Worm (Caenorhabditis elegans) whole organism, midembryonic: Measurements from ENCODE around the gene mlk-1.

Experiments
- T22C8.4 ChIP-seq: fragments of 200-800 bp; sonication (Bioruptor generic); IDR thresholded peaks from 2 replicates; pipeline ENCODE4 v1.3.6; 2022; ENCODE audit warnings: missing genetic modification characterization, missing compliant biosample characterization
- cog-1 ChIP-seq: sonication (generic microtip); optimal IDR thresholded peaks from 2 replicates; lab custom pipeline; 2016; ENCODE audit warnings: missing genetic modification characterization, missing compliant biosample characterization
- flt-1 ChIP-seq: fragments of 200-800 bp; sonication (Bioruptor generic); IDR thresholded peaks from 2 replicates; pipeline ENCODE4 v1.3.6; 2022; ENCODE audit warnings: missing genetic modification characterization, missing compliant biosample characterization
- klf-2 ChIP-seq: fragments of 200-800 bp; sonication (Bioruptor generic); conservative IDR thresholded peaks from 2 replicates; pipeline ENCODE4 v1.3.6; 2022; ENCODE audit warnings: missing genetic modification reagents, missing genetic modification characterization, missing compliant biosample characterization
- med-1 ChIP-seq: sonication (generic microtip); optimal IDR thresholded peaks from 2 replicates; lab custom pipeline; 2017; ENCODE audit warnings: missing genetic modification characterization, mild to moderate bottlenecking, missing compliant biosample characterization, antibody characterized with exemption, missing genetic modification reagents; ENCODE audit not compliant: insufficient read depth
- ref-1 ChIP-seq: fragments of 200-800 bp; sonication (Bioruptor generic); conservative IDR thresholded peaks from 2 replicates; pipeline ENCODE4 v1.3.6; 2022; ENCODE audit warnings: missing genetic modification reagents, missing genetic modification characterization, missing compliant biosample characterization
- tab-1 ChIP-seq: fragments of 200-800 bp; sonication (Bioruptor generic); IDR thresholded peaks from 2 replicates; pipeline ENCODE4 v1.3.6; 2022; ENCODE audit warnings: missing genetic modification characterization, missing compliant biosample characterization
- ztf-23 ChIP-seq: fragments of 200-800 bp; sonication (Bioruptor generic); IDR thresholded peaks from 2 replicates; pipeline ENCODE4 v1.3.6; 2022; ENCODE audit warnings: missing genetic modification reagents, missing genetic modification characterization, missing compliant biosample characterization
- ztf-29 ChIP-seq: fragments of 200-800 bp; sonication (Bioruptor generic); IDR thresholded peaks from 2 replicates; pipeline ENCODE4 v1.3.6; 2022; ENCODE audit warnings: missing genetic modification reagents, missing genetic modification characterization, missing compliant biosample characterization

Gene mlk-1

DNA sequence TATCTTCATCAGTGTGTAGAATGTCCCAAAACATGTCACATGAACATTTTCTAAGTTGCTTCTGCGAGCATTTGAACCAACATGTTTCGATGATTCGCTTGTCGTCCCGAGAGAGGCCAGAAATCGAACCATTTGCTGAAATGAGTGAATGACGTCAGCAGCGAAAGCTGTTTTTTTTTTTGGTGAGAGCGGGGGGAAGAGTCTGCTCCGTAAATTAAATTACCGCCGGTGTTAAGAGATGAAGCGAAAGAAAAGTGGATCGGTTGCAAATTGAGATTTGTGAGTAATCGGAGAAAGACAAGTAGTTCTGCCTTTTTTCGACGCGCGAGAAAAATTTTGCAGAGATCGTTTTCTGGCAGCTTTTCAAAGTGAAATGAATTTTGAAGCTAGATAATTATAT, 23.7 kb upstream of the mlk-1 start:
- TF ChIP-seq cog-1 (no peak), ztf-29 (no peak), T22C8.4 (GFP tag; lab: Robert Waterston, UW) (no peak), med-1 (GFP tag; lab: Kevin White, UChicago) (no peak), ref-1 (GFP tag; lab: Robert Waterston, UW) (no peak), flt-1 (GFP tag; lab: Robert Waterston, UW) (no peak), ztf-23 (GFP tag; lab: Robert Waterston, UW) (no peak), klf-2 (GFP tag; lab: Robert Waterston, UW) (no peak), tab-1 (GFP tag; lab: Robert Waterston, UW) (no peak)

DNA sequence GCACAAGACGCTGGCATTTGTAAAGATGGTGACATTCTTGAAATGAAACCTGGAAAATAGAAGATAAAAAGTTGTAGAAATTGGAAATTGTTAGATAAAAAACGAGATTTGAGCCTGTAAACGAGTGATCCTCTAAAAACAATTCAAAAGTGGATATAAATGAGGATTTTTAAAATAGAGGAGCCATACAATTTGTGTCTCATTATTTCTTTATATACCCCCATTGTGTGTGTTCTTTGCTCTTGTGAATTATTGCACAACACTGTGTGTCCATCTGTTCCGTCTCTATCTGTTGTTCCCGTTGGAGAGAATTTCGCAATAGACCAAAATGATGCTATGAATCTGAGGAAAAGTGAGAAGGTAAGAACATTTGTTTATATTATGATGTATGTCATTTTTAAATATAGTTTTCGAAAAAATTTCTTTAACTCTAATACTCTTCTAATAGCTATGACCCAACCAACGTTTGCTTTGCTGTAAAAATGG, 22.4 kb upstream of the mlk-1 start, which contains the start of gene Y58A7A.5:
TSS of gene Y58A7A.5 (minus strand) at position 51 of the 486 bp plus-strand sequence.
- TF ChIP-seq ref-1 (GFP tag; lab: Robert Waterston, UW): no peak
- no peak for TF ChIP-seq cog-1
- TF ChIP-seq klf-2 (GFP tag; lab: Robert Waterston, UW): no peak
- no peak for TF ChIP-seq ztf-23 (GFP tag; lab: Robert Waterston, UW)
- TF ChIP-seq ztf-29: no peak
- no peak for TF ChIP-seq T22C8.4 (GFP tag; lab: Robert Waterston, UW)

DNA sequence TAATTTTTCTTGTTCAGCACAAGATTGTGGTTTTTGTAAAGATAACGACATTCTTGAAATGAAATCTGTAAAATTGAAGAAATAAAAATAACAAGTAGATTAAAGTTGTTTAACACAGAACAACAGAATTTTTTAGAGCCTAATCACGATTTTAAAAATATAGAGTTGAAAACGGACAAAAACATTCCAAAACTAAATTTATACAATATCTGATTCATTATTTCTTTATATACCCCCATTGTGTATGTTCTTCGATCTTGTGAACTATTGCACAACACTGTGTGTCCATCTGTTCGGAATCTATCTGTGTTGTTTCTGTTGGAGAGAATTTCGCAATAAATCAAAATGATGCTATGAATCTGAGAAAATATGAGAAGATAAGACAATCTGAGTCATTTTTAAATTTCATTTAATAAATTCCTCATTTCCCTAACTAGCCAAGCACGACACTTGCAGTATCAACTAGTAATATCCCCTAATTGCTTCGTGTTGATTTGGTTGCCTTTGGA, 20.4 kb upstream of the mlk-1 start, which contains the start of gene Y58A7A.4:
TSS of gene Y58A7A.4 (minus strand) at position 51 of the 509 bp plus-strand sequence.
- no peak for TF ChIP-seq ztf-23 (GFP tag; lab: Robert Waterston, UW)
- TF ChIP-seq ztf-29: no peak
- TF ChIP-seq ref-1 (GFP tag; lab: Robert Waterston, UW): no peak
- no peak for TF ChIP-seq klf-2 (GFP tag; lab: Robert Waterston, UW)
- no peak for TF ChIP-seq med-1 (GFP tag; lab: Kevin White, UChicago)
- TF ChIP-seq flt-1 (GFP tag; lab: Robert Waterston, UW): no peak
- no peak for TF ChIP-seq tab-1 (GFP tag; lab: Robert Waterston, UW)
- TF ChIP-seq cog-1: no peak
- TF ChIP-seq T22C8.4 (GFP tag; lab: Robert Waterston, UW): no peak

DNA sequence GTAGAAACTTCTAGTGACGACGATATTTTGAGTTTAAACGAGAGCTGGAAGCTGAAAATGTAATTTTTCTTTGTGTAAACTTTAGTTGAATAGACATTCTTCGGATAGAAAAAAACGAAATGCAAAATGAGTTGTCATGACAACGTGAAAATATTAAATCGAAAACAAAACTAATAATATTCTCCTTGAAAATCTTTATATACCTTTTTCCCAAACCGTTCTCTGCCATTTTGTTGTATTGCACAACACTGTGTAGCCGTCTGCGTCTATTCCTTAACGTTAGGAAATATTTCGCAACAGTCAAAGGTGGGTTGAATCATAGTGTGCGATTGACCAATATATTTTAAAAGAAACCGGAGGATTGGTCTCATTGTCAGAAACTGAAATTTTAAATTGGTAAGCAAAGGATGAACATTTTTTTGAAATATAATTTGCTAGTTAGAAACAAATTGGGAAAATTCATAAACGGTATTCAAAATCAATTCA, 16.3 kb upstream of the mlk-1 start, which contains the start of gene Y58A7A.3:
TSS of gene Y58A7A.3 (minus strand) at position 51 of the 486 bp plus-strand sequence.
- TF ChIP-seq cog-1: no peak

DNA sequence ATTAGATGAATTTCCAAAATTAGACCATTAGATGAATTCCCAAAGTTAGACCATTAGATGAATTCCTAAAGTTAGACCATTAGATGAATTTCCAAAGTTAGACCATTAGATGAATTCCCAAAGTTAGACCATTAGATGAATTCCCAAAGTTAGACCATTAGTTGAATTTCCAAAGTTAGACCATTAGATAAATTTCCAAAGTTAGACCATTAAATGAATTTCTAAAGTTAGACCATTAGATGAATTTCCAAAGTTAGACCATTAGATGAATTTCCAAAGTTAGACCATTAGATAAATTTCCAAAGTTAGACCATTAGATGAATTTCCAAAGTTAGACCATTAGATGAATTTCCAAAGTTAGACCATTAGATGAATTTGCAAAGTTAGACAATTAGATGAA, 10.7 kb upstream of the mlk-1 start:
- TF ChIP-seq flt-1 (GFP tag; lab: Robert Waterston, UW) (peak; percentile 68; the same call in 1 of the 2 replicates), klf-2 (GFP tag; lab: Robert Waterston, UW) (peak; percentile 89), ztf-23 (GFP tag; lab: Robert Waterston, UW) (peak; percentile 95), ref-1 (GFP tag; lab: Robert Waterston, UW) (peak; percentile 90), tab-1 (GFP tag; lab: Robert Waterston, UW) (peak; percentile 82; the same call in 1 of the 2 replicates)

DNA sequence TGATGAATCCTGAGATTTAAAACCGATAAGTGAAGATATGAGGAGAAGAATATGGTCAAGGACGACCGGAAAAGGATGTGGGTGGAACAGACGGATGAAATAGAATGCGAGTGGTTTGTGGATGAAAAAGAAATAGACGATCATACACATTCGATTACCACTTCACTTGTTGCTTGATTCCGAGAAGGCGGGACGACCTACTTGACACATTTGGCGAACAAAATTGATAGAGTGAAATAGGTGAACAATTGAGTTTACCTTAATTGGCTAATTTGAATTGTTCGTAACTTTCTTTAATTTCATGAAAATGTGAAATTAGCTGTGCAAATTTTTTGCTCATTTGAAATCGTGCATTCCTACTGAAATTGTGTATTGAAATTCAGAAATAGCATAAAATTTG, 7.5 kb upstream of the mlk-1 start, which contains the start of gene Y58A7A.2:
TSS of gene Y58A7A.2 (minus strand) at position 101 of the 400 bp plus-strand sequence.
- TF ChIP-seq med-1 (GFP tag; lab: Kevin White, UChicago) (no peak), cog-1 (no peak), ztf-29 (no peak), ztf-23 (GFP tag; lab: Robert Waterston, UW) (no peak), flt-1 (GFP tag; lab: Robert Waterston, UW) (no peak), ref-1 (GFP tag; lab: Robert Waterston, UW) (no peak), tab-1 (GFP tag; lab: Robert Waterston, UW) (no peak), T22C8.4 (GFP tag; lab: Robert Waterston, UW) (no peak), klf-2 (GFP tag; lab: Robert Waterston, UW) (no peak)

DNA sequence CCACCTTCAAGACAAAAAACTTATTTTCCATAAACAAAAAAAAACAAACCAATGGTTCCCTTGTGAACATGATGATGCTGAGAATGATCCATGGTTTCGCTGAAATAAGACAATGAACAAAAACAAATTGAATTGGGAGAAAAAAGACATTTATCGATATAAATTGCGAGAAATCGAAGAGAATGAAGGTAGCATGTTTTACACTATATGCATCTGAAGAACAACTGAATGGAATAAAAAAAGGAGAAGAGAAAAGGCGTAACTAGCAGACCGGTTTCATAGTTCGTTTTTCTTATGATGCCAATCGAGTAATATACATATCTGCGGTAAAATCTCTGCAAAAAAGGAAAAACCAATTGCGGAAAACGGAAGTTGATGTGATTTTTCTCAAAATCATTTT, 4.8 kb upstream of the mlk-1 start, which contains the start of gene Y58A7A.1:
TSS of gene Y58A7A.1 (minus strand) at position 101 of the 400 bp plus-strand sequence.
- TF ChIP-seq med-1 (GFP tag; lab: Kevin White, UChicago): no peak
- no peak for TF ChIP-seq flt-1 (GFP tag; lab: Robert Waterston, UW)
- TF ChIP-seq tab-1 (GFP tag; lab: Robert Waterston, UW): no peak
- TF ChIP-seq ztf-23 (GFP tag; lab: Robert Waterston, UW): no peak
- TF ChIP-seq T22C8.4 (GFP tag; lab: Robert Waterston, UW): no peak
- TF ChIP-seq ref-1 (GFP tag; lab: Robert Waterston, UW): no peak
- no peak for TF ChIP-seq cog-1
- no peak for TF ChIP-seq ztf-29
- no peak for TF ChIP-seq klf-2 (GFP tag; lab: Robert Waterston, UW)

DNA sequence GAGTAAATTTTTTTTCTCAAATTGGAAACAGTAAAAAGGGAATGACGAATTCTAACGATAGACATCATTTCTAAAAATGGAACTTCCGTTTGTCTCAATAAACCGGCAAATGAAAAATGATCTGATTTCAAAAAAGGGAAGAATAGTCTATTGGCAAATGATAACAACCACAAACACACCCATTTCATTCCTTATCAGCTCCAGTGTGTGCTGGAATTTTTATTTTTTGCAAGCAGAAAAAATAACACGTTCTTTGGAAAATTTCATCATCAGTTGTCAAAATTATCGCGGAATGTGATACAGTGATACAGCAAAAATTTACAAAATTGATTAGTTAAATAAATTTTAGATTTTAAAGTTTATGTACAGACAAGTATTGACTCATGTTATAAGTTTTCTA, 2.8 kb upstream of the mlk-1 start:
- TF ChIP-seq klf-2 (GFP tag; lab: Robert Waterston, UW) (no peak), med-1 (GFP tag; lab: Kevin White, UChicago) (no peak), ztf-29 (no peak), ref-1 (GFP tag; lab: Robert Waterston, UW) (no peak), ztf-23 (GFP tag; lab: Robert Waterston, UW) (no peak), T22C8.4 (GFP tag; lab: Robert Waterston, UW) (no peak), tab-1 (GFP tag; lab: Robert Waterston, UW) (no peak), flt-1 (GFP tag; lab: Robert Waterston, UW) (no peak), cog-1 (no peak)

DNA sequence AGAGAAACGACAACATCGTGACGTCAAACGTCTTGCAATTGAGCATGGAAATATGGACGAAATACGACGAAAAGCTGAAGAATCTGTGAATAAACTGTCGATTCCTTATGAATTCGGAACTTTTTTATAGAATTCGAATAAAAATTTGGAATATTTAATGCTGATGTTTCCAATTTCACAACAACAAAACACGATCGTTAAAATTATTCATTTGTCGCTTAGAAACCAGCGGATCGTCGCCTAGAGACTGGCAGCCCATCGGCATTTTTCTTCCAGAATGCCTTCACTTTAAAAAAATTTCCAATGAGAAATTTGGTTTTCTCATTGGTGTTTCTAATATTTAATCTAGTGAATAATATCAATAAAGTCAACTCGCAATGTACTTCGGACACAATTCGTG, 11.3 kb downstream of the mlk-1 start, which contains the start of gene cwp-4:
TSS of gene cwp-4 (plus strand) at position 301 of the 400 bp plus-strand sequence.
- TF ChIP-seq ref-1 (GFP tag; lab: Robert Waterston, UW) (no peak), med-1 (GFP tag; lab: Kevin White, UChicago) (no peak), cog-1 (no peak), ztf-29 (no peak), T22C8.4 (GFP tag; lab: Robert Waterston, UW) (no peak), tab-1 (GFP tag; lab: Robert Waterston, UW) (no peak), ztf-23 (GFP tag; lab: Robert Waterston, UW) (no peak), flt-1 (GFP tag; lab: Robert Waterston, UW) (no peak), klf-2 (GFP tag; lab: Robert Waterston, UW) (no peak)
